Fruit fly (Drosophila melanogaster): ENCODE data around the gene yps.

yps gene

DNA sequence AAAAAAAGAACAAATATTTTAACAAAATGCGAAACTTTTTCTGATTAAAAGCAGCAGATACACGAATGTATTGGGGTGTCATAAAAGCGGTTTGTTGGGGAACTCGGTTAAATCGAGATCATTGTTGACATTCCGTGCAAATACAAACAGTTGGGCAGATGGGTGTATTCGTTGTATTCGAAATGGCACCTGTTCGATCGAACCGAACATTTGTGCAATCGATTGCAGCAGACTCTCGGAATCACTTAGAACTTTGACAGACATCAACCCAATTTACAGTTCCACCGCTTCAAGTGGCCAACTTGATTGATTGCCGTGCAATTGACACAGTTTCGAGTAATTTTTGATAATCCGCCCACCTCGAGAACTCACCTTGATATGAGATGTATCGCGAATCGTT is 44.5 kb downstream of the yps start:
- TF ChIP-seq Hr83 (GFP tag; optimal IDR thresholded peaks at IDR 0.05; ENCODE audit: poor library complexity, severe bottlenecking) (peak; percentile 64), fru (GFP tag; optimal IDR thresholded peaks at IDR 0.05) (peak; percentile 10), Rel (GFP tag; optimal IDR thresholded peaks at IDR 0.05) (no peak), Rel (tag; optimal IDR thresholded peaks at IDR 0.05) (no peak), Dif (GFP tag; optimal IDR thresholded peaks at IDR 0.05; ENCODE audit: partially characterized antibody) (no peak), rgr (GFP tag; optimal IDR thresholded peaks at IDR 0.05) (peak; percentile 63), usp (GFP tag; optimal IDR thresholded peaks at IDR 0.05) (no peak), tai (GFP tag; optimal IDR thresholded peaks at IDR 0.05) (peak; percentile 15), Mio (GFP tag; optimal IDR thresholded peaks at IDR 0.05) (no peak), h (GFP tag; optimal IDR thresholded peaks at IDR 0.05) (peak; percentile 5), brk (GFP tag; optimal IDR thresholded peaks at IDR 0.05) (no peak), foxo (GFP tag; optimal IDR thresholded peaks at IDR 0.05) (peak in 1 of 2 experiments; percentile 18), sage (GFP tag; optimal IDR thresholded peaks at IDR 0.05) (no peak), OdsH (GFP tag; optimal IDR thresholded peaks at IDR 0.05) (peak; percentile 7), Hnf4 (GFP tag; optimal IDR thresholded peaks at IDR 0.05) (peak; percentile 12)

- TF ChIP-seq CG9705 (GFP tag; optimal IDR thresholded peaks at IDR 0.05), result peak; percentile 25
- no peak for TF ChIP-seq ey (GFP tag; optimal IDR thresholded peaks at IDR 0.05)
- TF ChIP-seq fru (GFP tag; optimal IDR thresholded peaks at IDR 0.05), result peak; percentile 18
- no peak for TF ChIP-seq Rel (GFP tag; optimal IDR thresholded peaks at IDR 0.05)
- TF ChIP-seq Rel (tag; optimal IDR thresholded peaks at IDR 0.05), result peak; percentile 80
- TF ChIP-seq CrebA (GFP tag; optimal IDR thresholded peaks at IDR 0.05; ENCODE audit: borderline replicate concordance), result peak; percentile 8
- peak; percentile 9 for TF ChIP-seq Sp1 (GFP tag; optimal IDR thresholded peaks at IDR 0.05)
- peak; percentile 47 for TF ChIP-seq psq (GFP tag; optimal IDR thresholded peaks at IDR 0.05)
- TF ChIP-seq N (GFP tag; optimal IDR thresholded peaks at IDR 0.05), result no peak
- TF ChIP-seq h (GFP tag; optimal IDR thresholded peaks at IDR 0.05), result peak; percentile 10
Observed at dm6 chr3L:12079319-12079933, 45.5 kb downstream of the yps start.

- TF ChIP-seq Sp1 (GFP tag; optimal IDR thresholded peaks at IDR 0.05), result no peak
- TF ChIP-seq psq (GFP tag; optimal IDR thresholded peaks at IDR 0.05), result no peak
- TF ChIP-seq Dfd (GFP tag; optimal IDR thresholded peaks at IDR 0.05), result no peak
- no peak for TF ChIP-seq Hr83 (GFP tag; optimal IDR thresholded peaks at IDR 0.05; ENCODE audit: poor library complexity, severe bottlenecking)
- TF ChIP-seq Vsx2 (GFP tag; optimal IDR thresholded peaks at IDR 0.05; ENCODE audit: partially characterized antibody), result no peak
- no peak for TF ChIP-seq Mio (GFP tag; optimal IDR thresholded peaks at IDR 0.05)
- TF ChIP-seq N (GFP tag; optimal IDR thresholded peaks at IDR 0.05), result no peak
- no peak for TF ChIP-seq Hr78 (GFP tag; optimal IDR thresholded peaks at IDR 0.05)
- TF ChIP-seq Dif (GFP tag; optimal IDR thresholded peaks at IDR 0.05; ENCODE audit: partially characterized antibody), result no peak
- no peak for TF ChIP-seq CrebA (GFP tag; optimal IDR thresholded peaks at IDR 0.05; ENCODE audit: borderline replicate concordance)
- TF ChIP-seq Hnf4 (GFP tag; optimal IDR thresholded peaks at IDR 0.05), result no peak
- no peak for TF ChIP-seq h (GFP tag; optimal IDR thresholded peaks at IDR 0.05)
- TF ChIP-seq tai (GFP tag; optimal IDR thresholded peaks at IDR 0.05), result no peak
- no peak for TF ChIP-seq rgr (GFP tag; optimal IDR thresholded peaks at IDR 0.05)
- no peak for TF ChIP-seq dsf (GFP tag; optimal IDR thresholded peaks at IDR 0.05; ENCODE audit: borderline replicate concordance)
- TF ChIP-seq brk (GFP tag; optimal IDR thresholded peaks at IDR 0.05), result no peak
- TF ChIP-seq ey (GFP tag; optimal IDR thresholded peaks at IDR 0.05), result no peak
Observed at dm6 chr3L:12078551-12079318, 46.2 kb downstream of the yps start.

DNA sequence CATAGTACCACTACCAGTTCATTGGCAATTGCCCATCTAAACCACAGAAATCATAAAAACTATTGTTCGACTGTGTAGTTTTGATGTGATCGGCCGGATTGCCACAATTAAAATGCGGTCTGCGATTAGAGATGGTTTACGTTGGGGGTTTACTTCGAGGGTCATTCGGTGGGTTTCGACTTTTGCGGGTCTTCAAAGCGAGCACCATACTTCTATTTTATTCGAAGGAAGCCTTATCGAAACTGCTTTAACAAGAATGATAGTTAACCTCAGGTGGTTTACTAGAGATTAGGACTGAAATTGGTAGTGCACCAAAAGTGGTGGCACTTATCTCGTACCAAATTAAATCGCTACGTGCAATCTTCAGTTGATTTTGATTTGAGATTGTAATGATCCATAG is 47.0 kb downstream of the yps start:
- TF ChIP-seq Myc (optimal IDR thresholded peaks at IDR 0.05) (no peak), Jra (GFP tag; optimal IDR thresholded peaks at IDR 0.05) (no peak), CG32264 (GFP tag; optimal IDR thresholded peaks at IDR 0.05) (no peak), CrebA (GFP tag; optimal IDR thresholded peaks at IDR 0.05; ENCODE audit: borderline replicate concordance) (no peak), HLH106 (tag; optimal IDR thresholded peaks at IDR 0.05) (no peak), GATAd (GFP tag; optimal IDR thresholded peaks at IDR 0.05) (no peak), usp (GFP tag; optimal IDR thresholded peaks at IDR 0.05) (no peak), woc (GFP tag; optimal IDR thresholded peaks at IDR 0.05) (no peak), pan (optimal IDR thresholded peaks at IDR 0.05) (no peak), rgr (GFP tag; optimal IDR thresholded peaks at IDR 0.05) (no peak), OdsH (GFP tag; optimal IDR thresholded peaks at IDR 0.05) (no peak), brk (GFP tag; optimal IDR thresholded peaks at IDR 0.05) (no peak), foxo (GFP tag; optimal IDR thresholded peaks at IDR 0.05) (no peak), br (GFP tag; optimal IDR thresholded peaks at IDR 0.05) (no peak), N (GFP tag; optimal IDR thresholded peaks at IDR 0.05) (no peak), CG9705 (GFP tag; optimal IDR thresholded peaks at IDR 0.05) (no peak), psq (GFP tag; optimal IDR thresholded peaks at IDR 0.05) (no peak)
